Worm (Caenorhabditis elegans) whole organism, L3 larva: Measurements from ENCODE around the gene K10C9.4.

Source experiments
- aly-2 ChIP-seq: fragments of 150-350 bp; optimal IDR thresholded peaks from 2 replicates; lab custom pipeline; 2014; ENCODE audit warnings: missing biosample characterization, missing genetic modification characterization
- elt-3 ChIP-seq, 3 experiments: fragments of 150-350 bp in 1 of 3; sonication (generic microtip) in 2 of 3; optimal IDR thresholded peaks; 2 replicates in 2 of 3; 4 replicates in 1 of 3; lab custom pipeline; 2014 to 2017; ENCODE audit warnings: missing biosample characterization in 3 of 3, missing genetic modification characterization in 3 of 3
- nhr-11 ChIP-seq: fragments of 150-350 bp; optimal IDR thresholded peaks from 2 replicates; lab custom pipeline; 2014; ENCODE audit warnings: missing biosample characterization, missing genetic modification characterization
- nhr-77 ChIP-seq: fragments of 150-350 bp; optimal IDR thresholded peaks from 2 replicates; lab custom pipeline; 2014; ENCODE audit warnings: missing biosample characterization, missing genetic modification characterization
- sea-2 ChIP-seq: fragments of 150-350 bp; sonication (generic microtip); optimal IDR thresholded peaks from 4 replicates; lab custom pipeline; 2014; ENCODE audit warnings: missing biosample characterization, missing genetic modification reagents, missing genetic modification characterization
- skn-1 ChIP-seq: fragments of 150-350 bp; optimal IDR thresholded peaks from 2 replicates; lab custom pipeline; 2014; ENCODE audit warnings: missing biosample characterization, missing genetic modification characterization
- tbx-2 ChIP-seq: sonication (generic microtip); optimal IDR thresholded peaks from 2 replicates; lab custom pipeline; 2016; ENCODE audit warnings: mild to moderate bottlenecking, missing genetic modification characterization, missing compliant biosample characterization
- unc-39 ChIP-seq: sonication (generic microtip); optimal IDR thresholded peaks from 4 replicates; lab custom pipeline; 2017; ENCODE audit warnings: missing biosample characterization, missing genetic modification characterization
- unc-62 ChIP-seq: fragments of 150-350 bp; sonication (generic microtip); optimal IDR thresholded peaks from 4 replicates; lab custom pipeline; 2014; ENCODE audit warnings: missing biosample characterization, missing genetic modification reagents, missing genetic modification characterization
- ztf-4 ChIP-seq: fragments of 150-350 bp; optimal IDR thresholded peaks from 2 replicates; lab custom pipeline; 2014; ENCODE audit warnings: missing biosample characterization, missing genetic modification characterization

ce11 chrV:1051651-1052050 is 1.2 kb downstream of the K10C9.4 start:
- TF ChIP-seq tbx-2 (tag; lab: Kevin White, UChicago) (no peak), unc-39 (tag; lab: Kevin White, UChicago) (no peak), elt-3 (tag; optimal IDR thresholded peaks at IDR 0.05; lab: Kevin White, UChicago) (no peak), sea-2 (no peak), aly-2 (no peak), nhr-11 (tag; lab: Kevin White, UChicago) (no peak), unc-62 (GFP tag; lab: Kevin White, UChicago) (no peak), ztf-4 (no peak), skn-1 (tag; lab: Kevin White, UChicago) (no peak), nhr-77 (tag; lab: Kevin White, UChicago) (no peak)
